Worm (Caenorhabditis elegans): ENCODE results near the gene F44B9.8.

Gene F44B9.8

DNA sequence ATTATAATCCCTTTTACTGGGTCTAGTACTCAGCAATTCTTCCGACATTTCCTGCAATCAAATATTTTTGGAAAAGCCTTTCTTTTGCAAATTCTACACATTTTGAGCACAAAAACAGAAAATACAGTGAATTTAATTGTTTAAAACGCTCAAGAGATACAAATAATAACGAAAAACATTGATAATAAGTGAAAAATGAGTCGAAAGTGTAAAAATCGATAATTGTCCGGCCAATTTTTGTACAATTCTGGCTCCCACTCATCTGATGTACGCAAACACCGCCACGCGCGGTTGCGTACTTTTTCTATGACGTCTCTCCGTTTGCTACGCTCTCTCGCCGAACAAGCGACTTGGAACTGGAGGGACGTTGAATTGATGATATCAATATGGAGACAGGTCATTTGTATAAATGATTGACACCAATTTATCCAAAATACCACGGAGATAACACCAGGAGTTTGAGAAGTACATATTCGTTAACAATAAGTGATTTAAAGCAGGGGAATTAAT is 8.6 kb downstream of the F44B9.8 start, which contains the start of gene lin-36:
TSS of gene lin-36 (minus strand) at position 51 of the 510 bp plus-strand sequence.
- peak; percentile 45 for TF ChIP-seq jun-1 (tag; optimal IDR thresholded peaks at IDR 0.05)
- TF ChIP-seq elt-1 (tag; optimal IDR thresholded peaks at IDR 0.05), result no peak
- peak; percentile 7 for TF ChIP-seq pqm-1 (tag; optimal IDR thresholded peaks at IDR 0.05)
- TF ChIP-seq mdl-1 (tag; optimal IDR thresholded peaks at IDR 0.05), result no peak
- TF ChIP-seq fkh-2 (tag; optimal IDR thresholded peaks at IDR 0.05), result no peak
- peak; percentile 82 for TF ChIP-seq lin-39 (tag; optimal IDR thresholded peaks at IDR 0.05)
- no peak for TF ChIP-seq nhr-12 (tag; optimal IDR thresholded peaks at IDR 0.05)
- peak; percentile 58 for TF ChIP-seq nhr-43 (tag; optimal IDR thresholded peaks at IDR 0.05; ENCODE audit: poor library complexity, severe bottlenecking)
- no peak for TF ChIP-seq nhr-237 (tag; optimal IDR thresholded peaks at IDR 0.05)
- TF ChIP-seq eor-1 (tag; optimal IDR thresholded peaks at IDR 0.05), result no peak
- peak; percentile 34 for TF ChIP-seq skn-1 (tag; optimal IDR thresholded peaks at IDR 0.05)
- no peak for TF ChIP-seq nhr-11 (tag; optimal IDR thresholded peaks at IDR 0.05)
- no peak for TF ChIP-seq aly-2 (tag; optimal IDR thresholded peaks at IDR 0.05)
- TF ChIP-seq egl-27 (tag; optimal IDR thresholded peaks at IDR 0.05), result no peak
- TF ChIP-seq hmg-11 (tag; optimal IDR thresholded peaks at IDR 0.05), result peak; percentile 86
- TF ChIP-seq egl-5 (tag; optimal IDR thresholded peaks at IDR 0.05), result no peak
- peak; percentile 74 for TF ChIP-seq sea-2 (GFP tag; optimal IDR thresholded peaks at IDR 0.05)
- TF ChIP-seq fkh-10 (GFP tag; optimal IDR thresholded peaks at IDR 0.05), result no peak
- no peak for TF ChIP-seq unc-62 (GFP tag; optimal IDR thresholded peaks at IDR 0.05)
- TF ChIP-seq nhr-77 (tag; optimal IDR thresholded peaks at IDR 0.05), result no peak
- peak; percentile 92 for TF ChIP-seq ceh-28 (tag; optimal IDR thresholded peaks at IDR 0.05)
- TF ChIP-seq nhr-76 (tag; optimal IDR thresholded peaks at IDR 0.05), result no peak
- no peak for TF ChIP-seq elt-3 (tag; optimal IDR thresholded peaks at IDR 0.05)
- no peak for TF ChIP-seq ama-1 (optimal IDR thresholded peaks at IDR 0.05)
- peak; percentile 63 for TF ChIP-seq R02D3.7 (tag; optimal IDR thresholded peaks at IDR 0.05)
- TF ChIP-seq nfya-1 (tag; optimal IDR thresholded peaks at IDR 0.05; ENCODE audit: insufficient read depth), result peak; percentile 86
- TF ChIP-seq nhr-28 (tag; optimal IDR thresholded peaks at IDR 0.05), result no peak
- TF ChIP-seq snpc-4 (tag; optimal IDR thresholded peaks at IDR 0.05), result peak; percentile 64
- no peak for TF ChIP-seq fos-1 (tag; optimal IDR thresholded peaks at IDR 0.05)
- no peak for TF ChIP-seq nhr-67 (tag; optimal IDR thresholded peaks at IDR 0.05)
- TF ChIP-seq unc-39 (tag; optimal IDR thresholded peaks at IDR 0.05), result no peak
- peak; percentile 46 for TF ChIP-seq elt-2 (tag; optimal IDR thresholded peaks at IDR 0.05)
- no peak for TF ChIP-seq ztf-11 (tag; optimal IDR thresholded peaks at IDR 0.05)
- TF ChIP-seq ceh-16 (tag; optimal IDR thresholded peaks at IDR 0.05), result no peak
- no peak for TF ChIP-seq ceh-82 (tag; optimal IDR thresholded peaks at IDR 0.05)
- TF ChIP-seq ceh-9 (tag; optimal IDR thresholded peaks at IDR 0.05), result no peak
- TF ChIP-seq pha-4 (tag; optimal IDR thresholded peaks at IDR 0.05), result peak; percentile 84
- TF ChIP-seq lsy-12 (tag; optimal IDR thresholded peaks at IDR 0.05), result peak; percentile 64
- TF ChIP-seq lin-15B (tag; optimal IDR thresholded peaks at IDR 0.05), result peak; percentile 85
- TF ChIP-seq nhr-25 (tag; optimal IDR thresholded peaks at IDR 0.05), result peak; percentile 90
- no peak for TF ChIP-seq mml-1 (tag; optimal IDR thresholded peaks at IDR 0.05)
- no peak for TF ChIP-seq zag-1 (tag; optimal IDR thresholded peaks at IDR 0.05)
- TF ChIP-seq ZK546.5 (tag; optimal IDR thresholded peaks at IDR 0.05), result no peak
- no peak for TF ChIP-seq ztf-4 (tag; optimal IDR thresholded peaks at IDR 0.05)
- TF ChIP-seq tbx-2 (tag; optimal IDR thresholded peaks at IDR 0.05), result peak; percentile 52
- TF ChIP-seq daf-12 (tag; optimal IDR thresholded peaks at IDR 0.05), result no peak
- TF ChIP-seq nhr-23 (tag; optimal IDR thresholded peaks at IDR 0.05), result peak; percentile 89
